Fruit fly (Drosophila melanogaster) whole organism, wandering third instar larva: Measurements from ENCODE around the gene CG14107.

ENCODE experiments used
- Abd-B ChIP-seq: fragments of >200 bp; optimal IDR thresholded peaks from 2 replicates; lab custom pipeline; 2017; ENCODE audit warnings: missing biosample characterization, missing genetic modification characterization
- CG32264 ChIP-seq: fragments of 200-800 bp; sonication (Bioruptor generic); optimal IDR thresholded peaks from 2 replicates; lab custom pipeline; 2016; ENCODE audit warnings: missing biosample characterization, missing genetic modification characterization
- CrebA ChIP-seq: fragments of 200-800 bp; sonication (Bioruptor generic); optimal IDR thresholded peaks from 2 replicates; lab custom pipeline; 2016; ENCODE audit warnings: missing biosample characterization, mild to moderate bottlenecking, missing genetic modification characterization, borderline replicate concordance
- Dfd ChIP-seq: fragments of >200 bp; optimal IDR thresholded peaks from 2 replicates; lab custom pipeline; 2017; ENCODE audit warnings: missing biosample characterization, missing genetic modification characterization
- Dif ChIP-seq: fragments of 200-275, 200-300 bp; sonication (Bioruptor generic); optimal IDR thresholded peaks from 2 replicates; lab custom pipeline; 2018; ENCODE audit warnings: missing biosample characterization, missing genetic modification characterization; ENCODE audit not compliant: partially characterized antibody
- GATAd ChIP-seq: sonication (Bioruptor generic); optimal IDR thresholded peaks from 2 replicates; lab custom pipeline; 2016; ENCODE audit warnings: missing biosample characterization, missing genetic modification characterization
- HLH106 ChIP-seq: fragments of 200-800 bp; optimal IDR thresholded peaks from 3 replicates; lab custom pipeline; 2019; ENCODE audit warnings: missing biosample characterization, mild to moderate bottlenecking, missing genetic modification characterization, moderate library complexity
- Hnf4 ChIP-seq: fragments of 200-800 bp; sonication (Bioruptor generic); optimal IDR thresholded peaks from 2 replicates; lab custom pipeline; 2016; ENCODE audit warnings: missing biosample characterization, mild to moderate bottlenecking, missing genetic modification characterization
- Hr78 ChIP-seq: fragments of >200 bp; optimal IDR thresholded peaks from 2 replicates; lab custom pipeline; 2017; ENCODE audit warnings: missing biosample characterization, missing genetic modification characterization
- Hr83 ChIP-seq: fragments of 200-300 bp; sonication (Bioruptor generic); optimal IDR thresholded peaks from 2 replicates; lab custom pipeline; 2016; ENCODE audit warnings: missing biosample characterization, mild to moderate bottlenecking, missing genetic modification characterization, moderate library complexity; ENCODE audit not compliant: poor library complexity, severe bottlenecking
- Jra ChIP-seq: sonication (Bioruptor generic); optimal IDR thresholded peaks from 2 replicates; lab custom pipeline; 2016; ENCODE audit warnings: missing biosample characterization, missing genetic modification characterization
- Myc ChIP-seq: fragments of >200 bp; optimal IDR thresholded peaks from 2 replicates; lab custom pipeline; 2017
- OdsH ChIP-seq: fragments of 200-800 bp; sonication (Bioruptor generic); optimal IDR thresholded peaks from 2 replicates; lab custom pipeline; 2016; ENCODE audit warnings: missing biosample characterization, mild to moderate bottlenecking, missing genetic modification characterization
- Rel ChIP-seq, 2 experiments: fragments of 200-800 bp; sonication (Bioruptor generic) in 1 of 2; optimal IDR thresholded peaks; 2 replicates in 1 of 2; 3 replicates in 1 of 2; lab custom pipeline; 2016 to 2019; ENCODE audit warnings: mild to moderate bottlenecking in 2 of 2, missing biosample characterization in 2 of 2, missing genetic modification characterization in 2 of 2, moderate library complexity in 1 of 2
- Sp1 ChIP-seq: fragments of 200-800 bp; sonication (Bioruptor generic); optimal IDR thresholded peaks from 3 replicates; lab custom pipeline; 2019; ENCODE audit warnings: missing biosample characterization, mild to moderate bottlenecking, missing genetic modification characterization, moderate library complexity
- Vsx2 ChIP-seq: fragments of 200-300, 225-300 bp; sonication (Bioruptor generic); optimal IDR thresholded peaks from 2 replicates; lab custom pipeline; 2018; ENCODE audit warnings: missing biosample characterization, missing genetic modification characterization; ENCODE audit not compliant: partially characterized antibody
- br ChIP-seq: fragments of 200-800 bp; sonication (Bioruptor generic); optimal IDR thresholded peaks from 2 replicates; lab custom pipeline; 2016; ENCODE audit warnings: missing biosample characterization, missing genetic modification characterization
- brk ChIP-seq: fragments of 200-800 bp; sonication (Bioruptor generic); optimal IDR thresholded peaks from 2 replicates; lab custom pipeline; 2016; ENCODE audit warnings: missing biosample characterization, mild to moderate bottlenecking, missing genetic modification characterization
- dmrt93B ChIP-seq: fragments of 200-800 bp; sonication (Bioruptor generic); optimal IDR thresholded peaks from 2 replicates; lab custom pipeline; 2018; ENCODE audit warnings: missing biosample characterization, mild to moderate bottlenecking, missing genetic modification characterization
- dsf ChIP-seq: sonication (Bioruptor generic); optimal IDR thresholded peaks from 2 replicates; lab custom pipeline; 2016; ENCODE audit warnings: missing biosample characterization, missing genetic modification characterization, borderline replicate concordance
- ey ChIP-seq: fragments of 200-800 bp; sonication (Bioruptor generic); optimal IDR thresholded peaks from 2 replicates; lab custom pipeline; 2016; ENCODE audit warnings: missing biosample characterization, missing genetic modification characterization
- foxo ChIP-seq, 2 experiments: fragments of 200-800 bp; sonication (Bioruptor generic); optimal IDR thresholded peaks; 2 replicates in 1 of 2; 3 replicates in 1 of 2; lab custom pipeline; 2016 to 2017; ENCODE audit warnings: missing biosample characterization in 2 of 2, missing genetic modification characterization in 2 of 2
- fru ChIP-seq: fragments of 200-800 bp; sonication (Bioruptor generic); optimal IDR thresholded peaks from 3 replicates; lab custom pipeline; 2016; ENCODE audit warnings: missing biosample characterization, mild to moderate bottlenecking, missing genetic modification characterization
- h ChIP-seq: fragments of 200-800 bp; sonication (Bioruptor generic); optimal IDR thresholded peaks from 3 replicates; lab custom pipeline; 2016; ENCODE audit warnings: missing biosample characterization, mild to moderate bottlenecking, missing genetic modification characterization
- jim ChIP-seq: fragments of 175-275, 200-325 bp; sonication (Bioruptor generic); optimal IDR thresholded peaks from 2 replicates; lab custom pipeline; 2016; ENCODE audit warnings: missing biosample characterization, mild to moderate bottlenecking, missing genetic modification characterization
- lola ChIP-seq: fragments of >200 bp; optimal IDR thresholded peaks from 2 replicates; lab custom pipeline; 2017; ENCODE audit warnings: missing biosample characterization, missing genetic modification characterization
- pan ChIP-seq: fragments of >200 bp; optimal IDR thresholded peaks from 2 replicates; lab custom pipeline; 2017
- psq ChIP-seq: fragments of 200-800 bp; sonication (Bioruptor generic); optimal IDR thresholded peaks from 3 replicates; lab custom pipeline; 2017; ENCODE audit warnings: missing biosample characterization, mild to moderate bottlenecking, missing genetic modification characterization, moderate library complexity
- rgr ChIP-seq: fragments of 200-800 bp; sonication (Bioruptor generic); optimal IDR thresholded peaks from 3 replicates; lab custom pipeline; 2016; ENCODE audit warnings: missing biosample characterization, mild to moderate bottlenecking, missing genetic modification characterization
- sage ChIP-seq: fragments of 200-800 bp; sonication (Bioruptor generic); optimal IDR thresholded peaks from 2 replicates; lab custom pipeline; 2016; ENCODE audit warnings: missing biosample characterization, mild to moderate bottlenecking, missing genetic modification characterization
- sv ChIP-seq: fragments of 200-800 bp; sonication (Bioruptor generic); optimal IDR thresholded peaks from 3 replicates; lab custom pipeline; 2016; ENCODE audit warnings: missing biosample characterization, missing genetic modification characterization
- tai ChIP-seq: sonication (Bioruptor generic); optimal IDR thresholded peaks from 2 replicates; lab custom pipeline; 2016; ENCODE audit warnings: missing biosample characterization, missing genetic modification characterization
- usp ChIP-seq: fragments of >200 bp; optimal IDR thresholded peaks from 2 replicates; lab custom pipeline; 2017; ENCODE audit warnings: missing biosample characterization, missing genetic modification characterization
- woc ChIP-seq: sonication (Bioruptor generic); optimal IDR thresholded peaks from 2 replicates; lab custom pipeline; 2016; ENCODE audit warnings: missing biosample characterization, mild to moderate bottlenecking, missing genetic modification characterization

Gene CG14107

DNA sequence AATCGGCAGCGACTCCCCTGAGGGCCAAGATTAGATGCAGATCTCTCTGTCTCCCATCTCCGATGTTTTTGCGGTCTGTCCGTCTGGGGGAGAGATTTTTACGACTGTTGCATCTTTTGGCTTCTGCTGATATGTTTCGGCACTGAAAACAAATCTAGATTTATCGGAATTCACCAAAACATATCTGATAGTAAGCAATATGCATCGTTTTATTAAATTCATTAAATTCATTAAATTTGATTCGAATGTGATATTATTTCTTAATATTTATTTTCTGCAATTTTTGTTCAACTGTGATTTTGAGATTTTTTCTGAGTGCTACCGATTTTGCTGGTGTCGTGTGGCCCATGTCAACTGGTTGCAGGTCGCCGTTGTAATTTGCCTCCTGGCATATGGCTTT, 12.4 kb upstream of the CG14107 start:
- TF ChIP-seq Rel (GFP tag; optimal IDR thresholded peaks at IDR 0.05; lab: Kevin White, UChicago) = no peak
- no peak for TF ChIP-seq Rel (tag; optimal IDR thresholded peaks at IDR 0.05; lab: Kevin White, UChicago)
- TF ChIP-seq ey = no peak
- TF ChIP-seq GATAd (GFP tag; lab: Kevin White, UChicago) = no peak
- TF ChIP-seq HLH106 (tag; lab: Kevin White, UChicago) = peak; percentile 23
- TF ChIP-seq foxo (GFP tag; optimal IDR thresholded peaks at IDR 0.05; lab: Kevin White, UChicago) = peak in 1 of 2 experiments; percentile 20
- TF ChIP-seq Dfd = no peak
- no peak for TF ChIP-seq Jra
- no peak for TF ChIP-seq h (GFP tag; lab: Kevin White, UChicago)
- TF ChIP-seq Hr78 = no peak
- TF ChIP-seq dsf (GFP tag; lab: Kevin White, UChicago) = no peak
- no peak for TF ChIP-seq rgr (GFP tag; lab: Kevin White, UChicago)
- TF ChIP-seq pan (lab: Kevin White, UChicago) = no peak
- TF ChIP-seq woc = no peak
- peak; percentile 22 for TF ChIP-seq OdsH (GFP tag; lab: Kevin White, UChicago)
- no peak for TF ChIP-seq psq
- no peak for TF ChIP-seq CG32264 (GFP tag; lab: Kevin White, UChicago)
- TF ChIP-seq lola (GFP tag; lab: Kevin White, UChicago) = no peak
- no peak for TF ChIP-seq br (GFP tag; lab: Kevin White, UChicago)

DNA sequence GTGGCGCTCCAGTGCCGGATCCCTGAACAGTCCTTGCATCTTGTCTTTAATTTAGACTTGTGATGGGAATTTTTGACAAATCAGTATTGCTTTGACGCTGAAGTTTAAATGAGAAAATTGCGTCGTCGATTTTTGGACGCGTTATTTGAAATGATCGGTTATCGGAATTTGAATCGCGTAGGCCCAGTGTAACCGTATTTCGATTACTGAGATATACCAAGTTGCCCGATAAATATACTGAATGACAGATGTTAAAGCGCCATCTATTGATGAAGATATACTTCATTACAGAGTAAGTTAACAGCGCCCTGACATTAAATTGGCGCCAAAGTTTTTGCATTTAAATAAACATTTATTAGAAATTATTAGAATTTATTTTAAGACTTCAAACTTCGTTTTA, 8.7 kb upstream of the CG14107 start, which contains the start of gene Poc1:
Gene Poc1, minus strand, starts transcription at position 173 of the 400 bp plus-strand sequence.
- TF ChIP-seq lola (GFP tag; lab: Kevin White, UChicago) (no peak), foxo (GFP tag; optimal IDR thresholded peaks at IDR 0.05; lab: Kevin White, UChicago) (no peak), rgr (GFP tag; lab: Kevin White, UChicago) (no peak), Dif (GFP tag; lab: Kevin White, UChicago) (no peak), woc (no peak), Jra (no peak), brk (no peak)

DNA sequence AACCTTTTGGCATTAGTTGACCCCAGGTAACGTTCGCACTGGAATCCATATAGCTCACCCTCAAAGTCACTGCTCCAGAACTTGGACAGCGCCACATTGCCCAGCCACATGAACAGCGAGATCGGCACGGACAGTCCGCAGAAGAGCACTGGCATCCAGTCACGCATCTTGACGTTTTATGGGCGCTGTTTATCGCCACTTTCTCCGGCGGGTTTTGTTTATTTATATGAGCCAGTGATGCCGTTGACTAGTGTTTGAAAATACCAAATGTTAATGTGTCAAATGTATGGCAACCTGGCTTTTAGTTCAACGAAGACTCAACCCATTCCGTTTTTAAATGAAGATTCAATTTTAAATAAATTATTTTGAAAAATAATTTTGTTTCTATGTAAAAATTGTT, 6.5 kb upstream of the CG14107 start, which contains the start of gene CG10171:
Gene CG10171, minus strand, starts transcription at position 300 of the 400 bp plus-strand sequence.
- TF ChIP-seq rgr (GFP tag; lab: Kevin White, UChicago) (no peak), Myc (lab: Kevin White, UChicago) (peak; percentile 20)
- TF ChIP-seq, all 38 proteins: peak for 1

DNA sequence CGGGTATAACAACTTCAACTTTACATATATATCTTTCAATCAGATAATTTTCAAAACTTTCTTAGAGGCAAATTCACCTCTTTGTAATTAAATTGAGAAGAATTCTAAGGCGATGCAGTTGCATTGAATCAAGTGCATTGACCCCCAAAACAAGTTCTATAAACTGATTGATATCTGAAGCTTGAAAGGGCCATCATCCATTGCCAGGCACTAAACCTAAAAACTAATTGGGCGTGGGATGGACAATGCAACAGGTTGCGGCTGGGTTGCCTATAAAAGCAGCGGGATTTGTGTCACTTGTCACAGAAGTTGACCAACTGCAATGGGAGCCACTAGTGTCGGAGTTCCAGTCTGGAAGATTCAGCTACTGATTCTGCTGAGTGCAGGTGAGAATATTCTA, 3.3 kb upstream of the CG14107 start, which contains the start of gene CG14110:
Gene CG14110, plus strand, starts transcription at position 301 of the 400 bp plus-strand sequence.
- TF ChIP-seq pan (lab: Kevin White, UChicago) (no peak), sv (GFP tag; lab: Kevin White, UChicago) (no peak), Abd-B (GFP tag; lab: Kevin White, UChicago) (no peak), tai (no peak), dsf (GFP tag; lab: Kevin White, UChicago) (no peak)
- TF ChIP-seq, all 38 proteins: peak for 0

DNA sequence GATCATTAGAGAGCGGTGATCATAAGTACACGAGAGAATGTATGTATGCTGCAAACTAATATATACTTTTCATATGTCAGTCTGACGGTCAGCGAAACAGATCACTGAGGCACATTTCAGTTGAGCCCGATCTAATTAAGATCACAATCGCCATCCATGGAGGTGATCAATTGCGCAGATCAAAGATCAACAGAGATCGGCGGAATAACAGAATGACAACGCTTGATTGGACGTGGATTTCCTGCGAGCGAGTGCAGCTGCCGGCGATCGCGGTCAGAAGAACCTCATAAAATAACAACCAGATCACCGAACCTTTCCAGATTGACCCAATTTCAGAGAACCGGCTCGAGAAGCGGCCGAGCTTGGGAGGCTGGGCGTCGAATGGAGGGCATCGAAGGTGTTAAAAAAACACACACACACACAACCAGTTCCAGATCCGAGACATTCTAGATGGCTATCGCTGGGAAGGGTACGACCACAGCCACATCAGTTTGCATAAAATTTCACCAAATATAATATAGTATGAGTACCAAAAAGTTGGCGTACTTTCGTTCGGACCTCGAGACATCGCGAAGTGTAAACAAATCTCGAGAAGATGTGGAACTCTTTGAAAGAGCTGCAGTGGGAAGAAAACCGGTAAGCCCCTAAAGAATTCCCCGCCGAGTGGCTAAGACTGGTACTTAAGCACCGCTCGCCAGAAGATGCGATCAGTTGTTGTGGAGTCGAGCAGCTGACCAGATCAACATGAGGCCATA, 1.1 kb upstream of the CG14107 start, which contains the start of gene ImpL1:
Gene ImpL1, plus strand, starts transcription at position 705 of the 755 bp plus-strand sequence.
- TF ChIP-seq jim (no peak), usp (GFP tag; lab: Kevin White, UChicago) (no peak), dsf (GFP tag; lab: Kevin White, UChicago) (no peak), Dif (GFP tag; lab: Kevin White, UChicago) (no peak), Abd-B (GFP tag; lab: Kevin White, UChicago) (no peak), CrebA (GFP tag; lab: Kevin White, UChicago) (no peak), OdsH (GFP tag; lab: Kevin White, UChicago) (no peak), woc (no peak), Vsx2 (GFP tag; lab: Kevin White, UChicago) (no peak), GATAd (GFP tag; lab: Kevin White, UChicago) (no peak), Hr83 (GFP tag; lab: Kevin White, UChicago) (no peak), Sp1 (GFP tag; lab: Kevin White, UChicago) (no peak), Myc (lab: Kevin White, UChicago) (no peak), CG32264 (GFP tag; lab: Kevin White, UChicago) (no peak), fru (no peak), Hnf4 (GFP tag; lab: Kevin White, UChicago) (no peak), sage (GFP tag; lab: Kevin White, UChicago) (no peak), Rel (GFP tag; optimal IDR thresholded peaks at IDR 0.05; lab: Kevin White, UChicago) (no peak), Rel (tag; optimal IDR thresholded peaks at IDR 0.05; lab: Kevin White, UChicago) (no peak), foxo (GFP tag; optimal IDR thresholded peaks at IDR 0.05; lab: Kevin White, UChicago) (no peak), dmrt93B (GFP tag; lab: Kevin White, UChicago) (no peak)
